5 worm cellular contexts compared by ENCODE assay signal in the genomic region with DNA sequence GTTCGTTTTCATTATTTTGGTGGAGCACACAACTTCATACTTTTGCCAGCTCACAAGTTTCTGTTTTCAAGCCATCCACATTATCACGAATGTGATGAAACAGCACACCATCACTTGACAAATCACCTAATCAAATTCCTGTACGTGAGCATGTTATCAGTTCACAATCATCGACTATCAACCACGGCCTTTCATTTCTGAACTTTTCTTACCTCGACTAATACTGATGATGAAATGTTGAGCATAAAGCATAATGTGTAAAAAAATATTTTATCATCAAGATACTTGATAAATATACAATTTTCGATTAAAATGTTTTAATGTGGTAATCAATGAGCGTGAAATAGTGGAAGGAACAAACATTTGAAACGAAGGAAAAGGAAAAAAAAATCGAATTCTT.
TF ChIP-seq lines count a peak whose summit lies in the region.

No protein-coding gene starts in this region.

TF ChIP-seq in whole organism, L1 larva, 84 proteins besides CTCF, POLR2A, EP300 and RAD21 (continued from another document):
- TF ChIP-seq alr-1 (tag; optimal IDR thresholded peaks at IDR 0.05; lab: Kevin White, UChicago; ENCODE audit: borderline replicate concordance): no peak
- peak in 1 of 2 experiments; percentile 46 for TF ChIP-seq lin-35 (GFP tag; optimal IDR thresholded peaks at IDR 0.05; lab: Kevin White, UChicago)
- peak; percentile 12 for TF ChIP-seq lin-14 (GFP tag; optimal IDR thresholded peaks at IDR 0.05; lab: Kevin White, UChicago)
- no peak for TF ChIP-seq unc-98 (GFP tag; IDR thresholded peaks at IDR 0.05; lab: Robert Waterston, UW)
- TF ChIP-seq pqm-1 (tag; optimal IDR thresholded peaks at IDR 0.05; lab: Kevin White, UChicago): peak; percentile 64

TF ChIP-seq in whole organism, L2 larva, 48 proteins besides CTCF, POLR2A, EP300 and RAD21 (continued from another document and continues in another):
- TF ChIP-seq blmp-1 (tag; optimal IDR thresholded peaks at IDR 0.05; lab: Kevin White, UChicago; ENCODE audit: insufficient read depth): no peak
- TF ChIP-seq lsy-2 (tag; optimal IDR thresholded peaks at IDR 0.05; lab: Kevin White, UChicago): peak in 1 of 2 experiments; percentile 11
- no peak for TF ChIP-seq unc-55 (GFP tag; optimal IDR thresholded peaks at IDR 0.05; lab: Kevin White, UChicago)
- TF ChIP-seq mbf-1 (tag; optimal IDR thresholded peaks at IDR 0.05; lab: Kevin White, UChicago): no peak
- TF ChIP-seq elt-1 (tag; optimal IDR thresholded peaks at IDR 0.05; lab: Kevin White, UChicago): no peak
- no peak for TF ChIP-seq sem-4 (tag; optimal IDR thresholded peaks at IDR 0.05; lab: Kevin White, UChicago)
- TF ChIP-seq lin-11 (tag; optimal IDR thresholded peaks at IDR 0.05; lab: Kevin White, UChicago): no peak
- TF ChIP-seq nhr-25 (tag; optimal IDR thresholded peaks at IDR 0.05; lab: Kevin White, UChicago): no peak
- peak; percentile 53 for TF ChIP-seq sma-3 (GFP tag; optimal IDR thresholded peaks at IDR 0.05; lab: Kevin White, UChicago)
- TF ChIP-seq Y55F3AM.14 (GFP tag; optimal IDR thresholded peaks at IDR 0.05; lab: Kevin White, UChicago): no peak
- peak; percentile 56 for TF ChIP-seq egl-27 (tag; optimal IDR thresholded peaks at IDR 0.05; lab: Kevin White, UChicago)
- TF ChIP-seq crh-2 (tag; optimal IDR thresholded peaks at IDR 0.05; lab: Kevin White, UChicago): peak; percentile 83
- TF ChIP-seq alr-1 (tag; optimal IDR thresholded peaks at IDR 0.05; lab: Kevin White, UChicago): no peak
- TF ChIP-seq nhr-77 (tag; optimal IDR thresholded peaks at IDR 0.05; lab: Kevin White, UChicago): no peak
- no peak for TF ChIP-seq unc-39 (tag; optimal IDR thresholded peaks at IDR 0.05; lab: Kevin White, UChicago)
- TF ChIP-seq fos-1 (tag; optimal IDR thresholded peaks at IDR 0.05; lab: Kevin White, UChicago): peak; percentile 91
- no peak for TF ChIP-seq nhr-237 (tag; optimal IDR thresholded peaks at IDR 0.05; lab: Kevin White, UChicago)
- TF ChIP-seq sma-9 (GFP tag; optimal IDR thresholded peaks at IDR 0.05; lab: Kevin White, UChicago): peak; percentile 94
- TF ChIP-seq sma-9 (tag; optimal IDR thresholded peaks at IDR 0.05; lab: Kevin White, UChicago): no peak
- no peak for TF ChIP-seq nhr-6 (tag; optimal IDR thresholded peaks at IDR 0.05; lab: Kevin White, UChicago)
- no peak for TF ChIP-seq ZK546.5 (tag; optimal IDR thresholded peaks at IDR 0.05; lab: Kevin White, UChicago)
- TF ChIP-seq snpc-4 (tag; optimal IDR thresholded peaks at IDR 0.05; lab: Kevin White, UChicago): no peak
- no peak for TF ChIP-seq ceh-16 (tag; optimal IDR thresholded peaks at IDR 0.05; lab: Kevin White, UChicago)
- TF ChIP-seq ztf-1 (GFP tag; conservative IDR thresholded peaks at IDR 0.05; lab: Robert Waterston, UW): no peak
- TF ChIP-seq nhr-12 (tag; optimal IDR thresholded peaks at IDR 0.05; lab: Kevin White, UChicago): no peak
- no peak for TF ChIP-seq dmd-4 (tag; optimal IDR thresholded peaks at IDR 0.05; lab: Kevin White, UChicago)
- peak; percentile 31 for TF ChIP-seq skn-1 (tag; optimal IDR thresholded peaks at IDR 0.05; lab: Kevin White, UChicago)
- TF ChIP-seq nhr-10 (tag; optimal IDR thresholded peaks at IDR 0.05; lab: Kevin White, UChicago): no peak
- peak in 1 of 2 experiments; percentile 17 for TF ChIP-seq mdl-1 (tag; optimal IDR thresholded peaks at IDR 0.05; lab: Kevin White, UChicago)
- TF ChIP-seq R02D3.7 (tag; optimal IDR thresholded peaks at IDR 0.05; lab: Kevin White, UChicago): no peak
- TF ChIP-seq lin-39 (tag; optimal IDR thresholded peaks at IDR 0.05; lab: Kevin White, UChicago): no peak
- TF ChIP-seq nhr-21 (tag; optimal IDR thresholded peaks at IDR 0.05; lab: Kevin White, UChicago): peak; percentile 40

TF ChIP-seq in whole organism, L3 larva, 47 proteins besides CTCF, POLR2A, EP300 and RAD21 (continued from another document):
- TF ChIP-seq nhr-11 (tag; optimal IDR thresholded peaks at IDR 0.05; lab: Kevin White, UChicago): no peak
- no peak for TF ChIP-seq nhr-12 (tag; optimal IDR thresholded peaks at IDR 0.05; lab: Kevin White, UChicago)
- no peak for TF ChIP-seq fkh-10 (GFP tag; optimal IDR thresholded peaks at IDR 0.05; lab: Kevin White, UChicago)
- peak; percentile 11 for TF ChIP-seq skn-1 (tag; optimal IDR thresholded peaks at IDR 0.05; lab: Kevin White, UChicago)
- no peak for TF ChIP-seq nhr-67 (tag; optimal IDR thresholded peaks at IDR 0.05; lab: Kevin White, UChicago)
- no peak for TF ChIP-seq ceh-16 (tag; optimal IDR thresholded peaks at IDR 0.05; lab: Kevin White, UChicago)
- no peak for TF ChIP-seq R02D3.7 (tag; optimal IDR thresholded peaks at IDR 0.05; lab: Kevin White, UChicago)
- no peak for TF ChIP-seq snpc-4 (tag; optimal IDR thresholded peaks at IDR 0.05; lab: Kevin White, UChicago)
- TF ChIP-seq elt-2 (tag; optimal IDR thresholded peaks at IDR 0.05; lab: Kevin White, UChicago): peak; percentile 99
- TF ChIP-seq ZK546.5 (tag; optimal IDR thresholded peaks at IDR 0.05; lab: Kevin White, UChicago): no peak
- TF ChIP-seq zag-1 (tag; optimal IDR thresholded peaks at IDR 0.05; lab: Kevin White, UChicago): no peak
- no peak for TF ChIP-seq nhr-23 (tag; optimal IDR thresholded peaks at IDR 0.05; lab: Kevin White, UChicago)
- no peak for TF ChIP-seq aly-2 (tag; optimal IDR thresholded peaks at IDR 0.05; lab: Kevin White, UChicago)
- TF ChIP-seq ceh-82 (tag; optimal IDR thresholded peaks at IDR 0.05; lab: Kevin White, UChicago): no peak
- TF ChIP-seq pqm-1 (tag; optimal IDR thresholded peaks at IDR 0.05; lab: Kevin White, UChicago): peak; percentile 98
- no peak for TF ChIP-seq egl-27 (tag; optimal IDR thresholded peaks at IDR 0.05; lab: Kevin White, UChicago)
- TF ChIP-seq mml-1 (tag; optimal IDR thresholded peaks at IDR 0.05; lab: Kevin White, UChicago): no peak
- no peak for TF ChIP-seq lin-39 (tag; optimal IDR thresholded peaks at IDR 0.05; lab: Kevin White, UChicago)
- TF ChIP-seq nhr-237 (tag; optimal IDR thresholded peaks at IDR 0.05; lab: Kevin White, UChicago): no peak
- TF ChIP-seq mdl-1 (tag; optimal IDR thresholded peaks at IDR 0.05; lab: Kevin White, UChicago): no peak
- TF ChIP-seq jun-1 (tag; optimal IDR thresholded peaks at IDR 0.05; lab: Kevin White, UChicago): peak; percentile 77
- TF ChIP-seq nhr-25 (tag; optimal IDR thresholded peaks at IDR 0.05; lab: Kevin White, UChicago): no peak
- TF ChIP-seq pha-4 (tag; optimal IDR thresholded peaks at IDR 0.05; lab: Kevin White, UChicago): peak; percentile 59
- TF ChIP-seq nhr-77 (tag; optimal IDR thresholded peaks at IDR 0.05; lab: Kevin White, UChicago): peak; percentile 68
- no peak for TF ChIP-seq unc-39 (tag; optimal IDR thresholded peaks at IDR 0.05; lab: Kevin White, UChicago)
- no peak for TF ChIP-seq elt-3 (tag; optimal IDR thresholded peaks at IDR 0.05; lab: Kevin White, UChicago)
TF ChIP-seq in whole organism, L3 larva: peak in this region for 8.

TF ChIP-seq in whole organism, L4 larva, 104 proteins besides CTCF, POLR2A, EP300 and RAD21 (continued from another document):
- TF ChIP-seq F44E2.7 (GFP tag; IDR thresholded peaks at IDR 0.05; lab: Robert Waterston, UW): no peak
- TF ChIP-seq tra-1 (GFP tag; IDR thresholded peaks at IDR 0.05; lab: Robert Waterston, UW): peak; percentile 67; the same call in 1 of the 2 replicates
- TF ChIP-seq gei-8 (GFP tag; optimal IDR thresholded peaks at IDR 0.05; lab: Kevin White, UChicago): no peak
- 0 out of 2 replicates have a peak, but pooled peaks have one; percentile 38 for TF ChIP-seq mdt-29 (GFP tag; IDR thresholded peaks at IDR 0.05; lab: Robert Waterston, UW)
- no peak for TF ChIP-seq mxl-2 (GFP tag; conservative IDR thresholded peaks at IDR 0.05; lab: Robert Waterston, UW)
- TF ChIP-seq ceh-20 (GFP tag; IDR thresholded peaks at IDR 0.05; lab: Robert Waterston, UW): no peak
- peak; percentile 83 for TF ChIP-seq nhr-48 (tag; optimal IDR thresholded peaks at IDR 0.05; lab: Kevin White, UChicago)
- peak in 1 of 2 experiments; percentile 79 for TF ChIP-seq hif-1 (tag; optimal IDR thresholded peaks at IDR 0.05; lab: Kevin White, UChicago)
- no peak for TF ChIP-seq F37D6.2 (tag; optimal IDR thresholded peaks at IDR 0.05; lab: Kevin White, UChicago)
- TF ChIP-seq egl-43 (GFP tag; IDR thresholded peaks at IDR 0.05; lab: Robert Waterston, UW): no peak
- TF ChIP-seq php-3 (GFP tag; IDR thresholded peaks at IDR 0.05; lab: Robert Waterston, UW): peak; percentile 89
- peak; percentile 85 for TF ChIP-seq nhr-102 (tag; optimal IDR thresholded peaks at IDR 0.05; lab: Kevin White, UChicago)
- no peak for TF ChIP-seq lin-39 (tag; optimal IDR thresholded peaks at IDR 0.05; lab: Kevin White, UChicago)
- TF ChIP-seq nhr-28 (tag; optimal IDR thresholded peaks at IDR 0.05; lab: Kevin White, UChicago): peak; percentile 87
- TF ChIP-seq nhr-77 (tag; optimal IDR thresholded peaks at IDR 0.05; lab: Kevin White, UChicago): peak; percentile 94
- peak in 1 of 2 experiments; percentile 19 for TF ChIP-seq daf-16 (GFP tag; optimal IDR thresholded peaks at IDR 0.05; lab: Kevin White, UChicago)
- TF ChIP-seq daf-16 (tag; optimal IDR thresholded peaks at IDR 0.05; lab: Kevin White, UChicago): peak; percentile 96
- peak; percentile 97 for TF ChIP-seq dve-1 (tag; optimal IDR thresholded peaks at IDR 0.05; lab: Kevin White, UChicago; ENCODE audit: insufficient read depth)
- TF ChIP-seq duxl-1 (tag; optimal IDR thresholded peaks at IDR 0.05; lab: Kevin White, UChicago; ENCODE audit: poor library complexity): no peak
- peak; percentile 79 for TF ChIP-seq mep-1 (tag; optimal IDR thresholded peaks at IDR 0.05; lab: Kevin White, UChicago)
- peak; percentile 97 for TF ChIP-seq dmd-6 (GFP tag; IDR thresholded peaks at IDR 0.05; lab: Robert Waterston, UW)
- peak; percentile 63 for TF ChIP-seq nhr-10 (tag; optimal IDR thresholded peaks at IDR 0.05; lab: Kevin White, UChicago)

TF ChIP-seq in whole organism, young adult, 124 proteins besides CTCF, POLR2A, EP300 and RAD21 (continued from another document):
- TF ChIP-seq let-526 (GFP tag; IDR thresholded peaks at IDR 0.05; lab: Robert Waterston, UW) (no peak), dox-1 (GFP tag; IDR thresholded peaks at IDR 0.05; lab: Robert Waterston, UW) (no peak), bed-1 (GFP tag; IDR thresholded peaks at IDR 0.05; lab: Robert Waterston, UW) (no peak), hsf-1 (GFP tag; IDR thresholded peaks at IDR 0.05; lab: Robert Waterston, UW) (no peak), dpl-1 (GFP tag; optimal IDR thresholded peaks at IDR 0.05; lab: Kevin White, UChicago) (no peak), rec-8 (tag; optimal IDR thresholded peaks at IDR 0.05; lab: Kevin White, UChicago) (no peak), B0261.1 (tag; optimal IDR thresholded peaks at IDR 0.05; lab: Kevin White, UChicago) (no peak), xnd-1 (tag; optimal IDR thresholded peaks at IDR 0.05; lab: Kevin White, UChicago) (no peak), ceh-40 (GFP tag; IDR thresholded peaks at IDR 0.05; lab: Robert Waterston, UW) (no peak), nfya-1 (tag; optimal IDR thresholded peaks at IDR 0.05; lab: Kevin White, UChicago; ENCODE audit: borderline replicate concordance, insufficient read depth) (no peak), egl-18 (GFP tag; IDR thresholded peaks at IDR 0.05; lab: Robert Waterston, UW) (no peak), let-607 (tag; optimal IDR thresholded peaks at IDR 0.05; lab: Kevin White, UChicago) (peak in 1 of 2 experiments; percentile 71), atf-7 (tag; optimal IDR thresholded peaks at IDR 0.05; lab: Kevin White, UChicago) (peak; percentile 51), somi-1 (GFP tag; optimal IDR thresholded peaks at IDR 0.05; lab: Kevin White, UChicago) (no peak), F52B5.7 (tag; optimal IDR thresholded peaks at IDR 0.05; lab: Kevin White, UChicago) (no peak), D2030.7 (GFP tag; IDR thresholded peaks at IDR 0.05; lab: Robert Waterston, UW) (no peak), nhr-120 (GFP tag; IDR thresholded peaks at IDR 0.05; lab: Robert Waterston, UW) (no peak), snpc-1.1 (tag; optimal IDR thresholded peaks at IDR 0.05; lab: Kevin White, UChicago; ENCODE audit: insufficient read depth) (no peak), lin-40 (tag; optimal IDR thresholded peaks at IDR 0.05; lab: Kevin White, UChicago) (peak; percentile 5), attf-3 (GFP tag; conservative IDR thresholded peaks at IDR 0.05; lab: Robert Waterston, UW) (no peak), unc-130 (GFP tag; optimal IDR thresholded peaks at IDR 0.05; lab: Kevin White, UChicago) (no peak), sdz-38 (tag; optimal IDR thresholded peaks at IDR 0.05; lab: Kevin White, UChicago) (no peak), ztf-3 (GFP tag; optimal IDR thresholded peaks at IDR 0.05; lab: Kevin White, UChicago) (no peak), tbx-9 (tag; optimal IDR thresholded peaks at IDR 0.05; lab: Kevin White, UChicago; ENCODE audit: borderline replicate concordance) (no peak), B0336.3 (GFP tag; IDR thresholded peaks at IDR 0.05; lab: Robert Waterston, UW) (0 out of 2 replicates have a peak, but pooled peaks have one; percentile 37), cebp-1 (GFP tag; IDR thresholded peaks at IDR 0.05; lab: Robert Waterston, UW) (peak; percentile 87), cebp-1 (tag; optimal IDR thresholded peaks at IDR 0.05; lab: Kevin White, UChicago) (peak; percentile 87), Y67H2A.10 (GFP tag; conservative IDR thresholded peaks at IDR 0.05; lab: Robert Waterston, UW) (no peak), rcor-1 (GFP tag; IDR thresholded peaks at IDR 0.05; lab: Robert Waterston, UW) (no peak), fkh-3 (tag; optimal IDR thresholded peaks at IDR 0.05; lab: Kevin White, UChicago) (no peak), ceh-91 (GFP tag; IDR thresholded peaks at IDR 0.05; lab: Robert Waterston, UW) (no peak), lsl-1 (GFP tag; optimal IDR thresholded peaks at IDR 0.05; lab: Kevin White, UChicago) (no peak), nhr-90 (tag; optimal IDR thresholded peaks at IDR 0.05; lab: Kevin White, UChicago) (peak; percentile 3), mcd-1 (GFP tag; IDR thresholded peaks at IDR 0.05; lab: Robert Waterston, UW) (no peak), lin-54 (GFP tag; optimal IDR thresholded peaks at IDR 0.05; lab: Kevin White, UChicago) (no peak), tlf-1 (GFP tag; optimal IDR thresholded peaks at IDR 0.05; lab: Kevin White, UChicago) (no peak), lag-1 (GFP tag; IDR thresholded peaks at IDR 0.05; lab: Robert Waterston, UW) (no peak), egl-44 (GFP tag; IDR thresholded peaks at IDR 0.05; lab: Robert Waterston, UW) (peak; percentile 55; the same call in 1 of the 2 replicates), ceh-79 (tag; optimal IDR thresholded peaks at IDR 0.05; lab: Kevin White, UChicago) (no peak), hmg-1.2 (GFP tag; IDR thresholded peaks at IDR 0.05; lab: Robert Waterston, UW) (no peak), hlh-26 (GFP tag; conservative IDR thresholded peaks at IDR 0.05; lab: Robert Waterston, UW) (no peak), nhr-80 (tag; optimal IDR thresholded peaks at IDR 0.05; lab: Kevin White, UChicago) (peak; percentile 89), athp-1 (tag; optimal IDR thresholded peaks at IDR 0.05; lab: Kevin White, UChicago) (no peak)
